Fruit fly (Drosophila melanogaster): ENCODE data around the gene alpha-Est1.

DNA sequence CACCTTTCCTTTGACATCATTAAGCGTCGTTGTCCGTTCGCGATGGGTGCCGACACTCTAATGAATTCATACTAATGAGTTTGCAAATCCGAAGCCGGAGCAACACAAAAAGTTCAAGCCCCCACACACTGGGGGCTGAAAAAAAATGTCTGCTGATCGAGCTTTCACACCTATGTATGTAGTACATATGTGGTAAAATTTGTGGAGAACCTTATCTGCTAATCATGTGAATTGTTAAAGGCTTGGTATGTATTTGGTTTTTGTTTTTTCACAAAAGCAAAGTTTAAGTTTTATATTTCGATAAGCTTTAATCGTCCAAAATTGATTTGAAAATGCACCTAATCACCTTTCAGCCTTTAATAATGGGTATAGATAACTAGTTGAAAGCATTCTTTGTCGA lies 12.6 kb downstream of the alpha-Est1 start, which contains the start of gene alpha-Est5:
- TF ChIP-seq ttk (optimal IDR thresholded peaks at IDR 0.05): no peak
- no peak for TF ChIP-seq insv (optimal IDR thresholded peaks at IDR 0.05)
- TF ChIP-seq psq (optimal IDR thresholded peaks at IDR 0.05): no peak
- no peak for TF ChIP-seq Myc (optimal IDR thresholded peaks at IDR 0.05)
- TF ChIP-seq Sin3A (optimal IDR thresholded peaks at IDR 0.05): no peak
- TF ChIP-seq h (optimal IDR thresholded peaks at IDR 0.05): no peak
